Fruit fly (Drosophila melanogaster) whole organism, adult: Measurements from ENCODE around the gene Sgs5bis.

Experiments
- CG11617 ChIP-seq: fragments of 200-800 bp; sonication (Bioruptor generic); optimal IDR thresholded peaks from 2 replicates; lab custom pipeline; 2017; ENCODE audit warnings: mild to moderate bottlenecking, missing biosample characterization, missing genetic modification reagents, missing genetic modification characterization
- CG12768 ChIP-seq: fragments of 200-800 bp; sonication (Bioruptor generic); optimal IDR thresholded peaks from 2 replicates; lab custom pipeline; 2017; ENCODE audit warnings: missing biosample characterization, missing genetic modification characterization, mild to moderate bottlenecking, moderate library complexity, missing genetic modification reagents
- CG1620 ChIP-seq: fragments of 200-800 bp; sonication (Bioruptor generic); optimal IDR thresholded peaks from 2 replicates; lab custom pipeline; 2016; ENCODE audit warnings: missing biosample characterization, missing genetic modification characterization
- CG7045 ChIP-seq: fragments of 200-800 bp; sonication (Bioruptor generic); optimal IDR thresholded peaks from 2 replicates; lab custom pipeline; 2017; ENCODE audit warnings: missing biosample characterization, mild to moderate bottlenecking, missing genetic modification characterization
- CG7101 ChIP-seq: fragments of 200-800 bp; sonication (Bioruptor generic); optimal IDR thresholded peaks from 2 replicates; lab custom pipeline; 2018; ENCODE audit warnings: missing biosample characterization, mild to moderate bottlenecking, missing genetic modification characterization, moderate library complexity
- Crg-1 ChIP-seq: fragments of 200-800 bp; sonication (Bioruptor generic); optimal IDR thresholded peaks from 2 replicates; lab custom pipeline; 2016; ENCODE audit warnings: missing biosample characterization, missing genetic modification characterization
- kay ChIP-seq: fragments of 200-800 bp; sonication (Bioruptor generic); peaks from one replicate; lab custom pipeline; 2016; ENCODE audit warnings: missing biosample characterization, missing genetic modification characterization, borderline replicate concordance
- ovo ChIP-seq: fragments of 200-800 bp; sonication (Bioruptor generic); optimal IDR thresholded peaks from 2 replicates; lab custom pipeline; 2016; ENCODE audit warnings: missing biosample characterization, missing genetic modification characterization
- pad ChIP-seq: fragments of 200-800 bp; sonication (Bioruptor generic); optimal IDR thresholded peaks from 3 replicates; lab custom pipeline; 2017; ENCODE audit warnings: missing biosample characterization, missing genetic modification characterization, mild to moderate bottlenecking, moderate library complexity, missing genetic modification reagents
- tj ChIP-seq: fragments of 200-800 bp; sonication (Bioruptor generic); optimal IDR thresholded peaks from 3 replicates; lab custom pipeline; 2017; ENCODE audit warnings: missing biosample characterization, mild to moderate bottlenecking, missing genetic modification characterization, moderate library complexity

DNA sequence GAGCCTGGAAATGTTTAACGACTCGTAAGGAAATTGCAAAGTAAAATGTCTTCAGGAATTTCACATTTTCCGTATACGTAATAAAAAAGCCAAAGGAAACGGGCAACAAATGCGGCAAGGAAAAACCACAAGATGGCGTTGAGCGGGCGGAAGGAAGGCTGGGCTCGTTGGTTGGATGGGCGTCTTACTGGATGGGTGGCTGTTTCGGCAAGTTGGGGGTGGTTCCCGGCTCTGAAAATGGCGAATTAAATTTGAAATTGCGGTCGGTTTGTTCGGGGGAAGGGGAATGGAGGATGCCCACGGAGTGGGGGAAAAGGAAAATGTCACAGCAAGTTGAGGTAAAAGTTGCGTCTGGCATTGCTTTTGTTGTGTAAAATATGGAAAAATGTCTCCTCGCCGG is 5.5 kb downstream of the Sgs5bis start:
- no peak for TF ChIP-seq CG7101 (tag; lab: Kevin White, UChicago)
- TF ChIP-seq CG7045 (GFP tag; lab: Kevin White, UChicago), result no peak
- no peak for TF ChIP-seq ovo (GFP tag; lab: Kevin White, UChicago)
- TF ChIP-seq kay (GFP tag; lab: Kevin White, UChicago), result no peak
- TF ChIP-seq CG12768 (GFP tag; lab: Kevin White, UChicago), result no peak
- no peak for TF ChIP-seq pad
- no peak for TF ChIP-seq CG1620
- TF ChIP-seq CG11617 (GFP tag; lab: Kevin White, UChicago), result no peak
- no peak for TF ChIP-seq tj
- no peak for TF ChIP-seq Crg-1
